Worm (Caenorhabditis elegans): ENCODE data around the gene polh-1.

The polh-1 gene

DNA sequence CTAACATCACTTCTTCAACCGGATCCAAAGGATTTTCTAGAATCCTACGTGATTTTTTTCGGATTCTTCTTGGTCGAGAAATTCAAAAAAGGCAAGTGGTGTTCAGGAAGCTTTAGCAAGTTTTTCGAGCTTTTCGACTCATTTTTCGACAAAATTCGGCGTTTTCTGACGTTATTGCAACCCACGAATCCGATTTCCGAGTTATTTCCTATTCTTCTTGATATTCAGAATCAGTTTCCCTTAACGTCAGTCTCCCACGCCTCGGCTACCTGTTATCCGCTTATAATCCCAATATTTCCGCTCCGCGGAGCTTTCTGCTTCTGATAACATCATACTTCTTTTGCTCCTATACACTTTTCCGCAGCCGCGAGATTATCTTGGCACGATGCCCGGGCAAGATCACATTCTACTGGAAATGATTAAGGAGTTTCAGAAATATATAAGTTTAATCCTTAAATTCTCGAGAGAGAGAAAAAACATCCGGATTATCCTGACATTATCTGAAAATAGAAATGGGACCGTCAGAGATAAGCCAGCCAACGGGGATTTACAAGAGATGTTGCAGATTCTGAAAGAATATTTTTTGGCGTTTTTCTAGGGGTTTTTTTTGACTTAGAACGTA is 31.6 kb downstream of the polh-1 start:
- TF ChIP-seq med-1 (GFP tag; optimal IDR thresholded peaks at IDR 0.05; ENCODE audit: insufficient read depth), result no peak
- no peak for TF ChIP-seq klf-2 (GFP tag; conservative IDR thresholded peaks at IDR 0.05)
- no peak for TF ChIP-seq ztf-23 (GFP tag; IDR thresholded peaks at IDR 0.05)
- no peak for TF ChIP-seq T22C8.4 (GFP tag; IDR thresholded peaks at IDR 0.05)
- no peak for TF ChIP-seq ztf-29 (GFP tag; IDR thresholded peaks at IDR 0.05)
- no peak for TF ChIP-seq flt-1 (GFP tag; IDR thresholded peaks at IDR 0.05)
- TF ChIP-seq ref-1 (GFP tag; conservative IDR thresholded peaks at IDR 0.05), result no peak
- TF ChIP-seq cog-1 (tag; optimal IDR thresholded peaks at IDR 0.05), result no peak
- no peak for TF ChIP-seq tab-1 (GFP tag; IDR thresholded peaks at IDR 0.05)

DNA sequence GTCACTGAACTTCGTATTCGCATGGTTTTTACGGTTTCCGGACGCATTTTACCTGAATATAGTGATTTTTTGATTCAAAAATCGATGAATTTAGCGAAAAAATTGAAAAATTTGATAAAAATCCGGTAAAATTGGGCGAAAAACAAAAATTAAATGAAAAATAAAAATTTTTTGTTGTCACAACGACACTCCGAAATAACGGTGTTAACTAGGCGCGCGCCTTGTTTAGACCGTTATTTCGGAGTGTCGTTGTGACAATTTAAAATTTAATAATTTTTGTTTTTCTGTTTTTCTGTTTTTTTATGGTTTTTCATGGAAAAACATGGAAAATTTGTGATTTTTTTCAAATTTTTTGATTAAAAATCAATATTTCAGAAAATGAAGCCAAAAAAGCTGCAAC is 44.5 kb downstream of the polh-1 start, which contains the start of the genes B0524.6 and pqn-41:
Gene B0524.6 (minus strand): TSS at position 52 of the 400 bp plus-strand sequence.
Gene pqn-41 (plus strand): TSS at position 370 of the 400 bp plus-strand sequence.
- TF ChIP-seq cog-1 (tag; optimal IDR thresholded peaks at IDR 0.05) (no peak), T22C8.4 (GFP tag; IDR thresholded peaks at IDR 0.05) (no peak), ztf-23 (GFP tag; IDR thresholded peaks at IDR 0.05) (no peak), klf-2 (GFP tag; conservative IDR thresholded peaks at IDR 0.05) (no peak)

DNA sequence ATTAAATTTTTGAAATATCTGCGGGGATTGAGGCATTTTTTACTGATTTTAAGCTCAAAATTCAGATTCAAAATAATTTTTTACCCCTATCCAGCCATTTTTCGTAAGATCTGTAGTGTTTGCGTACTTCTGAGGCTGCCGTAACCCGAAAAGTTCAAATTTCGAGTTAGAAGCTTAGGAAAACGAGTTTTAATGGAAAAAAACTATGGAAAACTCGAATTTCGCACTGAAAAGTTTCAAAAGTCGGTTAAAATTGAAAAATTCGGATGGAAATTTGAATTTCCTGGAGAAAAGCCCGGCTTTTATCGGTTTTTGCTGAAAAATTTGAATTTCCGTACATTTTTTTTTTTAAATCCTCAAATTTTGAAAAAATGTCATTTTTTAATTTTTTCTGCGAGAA is 46.1 kb downstream of the polh-1 start:
- TF ChIP-seq ztf-23 (GFP tag; IDR thresholded peaks at IDR 0.05), result no peak
- TF ChIP-seq T22C8.4 (GFP tag; IDR thresholded peaks at IDR 0.05), result no peak
- no peak for TF ChIP-seq ztf-29 (GFP tag; IDR thresholded peaks at IDR 0.05)
- TF ChIP-seq klf-2 (GFP tag; conservative IDR thresholded peaks at IDR 0.05), result no peak
- TF ChIP-seq tab-1 (GFP tag; IDR thresholded peaks at IDR 0.05), result no peak
- no peak for TF ChIP-seq ref-1 (GFP tag; conservative IDR thresholded peaks at IDR 0.05)
- no peak for TF ChIP-seq flt-1 (GFP tag; IDR thresholded peaks at IDR 0.05)
- no peak for TF ChIP-seq med-1 (GFP tag; optimal IDR thresholded peaks at IDR 0.05; ENCODE audit: insufficient read depth)
- TF ChIP-seq cog-1 (tag; optimal IDR thresholded peaks at IDR 0.05), result no peak

All from whole organism, midembryonic.